Fruit fly (Drosophila melanogaster) whole organism, embryonic: ENCODE measurements around the gene Pif1A.

ENCODE experiments used
- ATbp ChIP-seq: fragments of 200-800 bp; sonication (Bioruptor generic); optimal IDR thresholded peaks from 2 replicates; lab custom pipeline; 2017; ENCODE audit warnings: missing biosample characterization, mild to moderate bottlenecking, missing genetic modification characterization, missing genetic modification reagents
- CG10959 ChIP-seq: fragments of 200-800 bp; sonication (Bioruptor generic); IDR thresholded peaks from 2 replicates; pipeline ENCODE4 v1.3.6; 2022; ENCODE audit warnings: missing biosample characterization, missing genetic modification characterization
- CG12659 ChIP-seq: fragments of 200-800 bp; sonication (Bioruptor generic); optimal IDR thresholded peaks from 3 replicates; lab custom pipeline; 2017; ENCODE audit warnings: mild to moderate bottlenecking, missing biosample characterization, missing genetic modification reagents, missing genetic modification characterization
- CG12942 ChIP-seq: fragments of 200-800 bp; sonication (Bioruptor generic); optimal IDR thresholded peaks from 3 replicates; lab custom pipeline; 2016; ENCODE audit warnings: missing biosample characterization, missing genetic modification characterization
- CG14710 ChIP-seq: fragments of 200-800 bp; sonication (Bioruptor generic); optimal IDR thresholded peaks from 3 replicates; lab custom pipeline; 2019; ENCODE audit warnings: missing biosample characterization, mild to moderate bottlenecking, missing genetic modification characterization, moderate library complexity
- CG15601 ChIP-seq: fragments of 200-800 bp; sonication (Bioruptor generic); optimal IDR thresholded peaks from 3 replicates; lab custom pipeline; 2019; ENCODE audit warnings: missing biosample characterization, mild to moderate bottlenecking, missing genetic modification characterization, moderate library complexity
- CG17829 ChIP-seq: fragments of 200-800 bp; optimal IDR thresholded peaks from 2 replicates; lab custom pipeline; 2019; ENCODE audit warnings: missing biosample characterization, mild to moderate bottlenecking, missing genetic modification characterization, moderate library complexity
- CG2116 ChIP-seq: fragments of 200-800 bp; sonication (Bioruptor generic); optimal IDR thresholded peaks from 3 replicates; lab custom pipeline; 2018; ENCODE audit warnings: missing biosample characterization, mild to moderate bottlenecking, missing genetic modification characterization
- CG2129 ChIP-seq: fragments of 200-800 bp; sonication (Bioruptor generic); IDR thresholded peaks from 2 replicates; pipeline ENCODE4 v1.3.6; 2022; ENCODE audit warnings: missing biosample characterization, missing genetic modification characterization; ENCODE audit not compliant: partially characterized antibody
- CG3407 ChIP-seq: fragments of 200-800 bp; sonication (Bioruptor generic); optimal IDR thresholded peaks from 2 replicates; lab custom pipeline; 2018; ENCODE audit warnings: missing biosample characterization, mild to moderate bottlenecking, missing genetic modification characterization
- CG3847 ChIP-seq: fragments of 200-800 bp; sonication (Bioruptor generic); IDR thresholded peaks from 2 replicates; pipeline ENCODE4 v1.3.6; 2022; ENCODE audit warnings: missing biosample characterization, missing genetic modification characterization
- CG3995 ChIP-seq: fragments of 200-800 bp; sonication (Bioruptor generic); optimal IDR thresholded peaks from 3 replicates; lab custom pipeline; 2016; ENCODE audit warnings: missing biosample characterization, missing genetic modification characterization
- CG6683 ChIP-seq: fragments of 200-800 bp; sonication (Bioruptor generic); optimal IDR thresholded peaks from 2 replicates; lab custom pipeline; 2017; ENCODE audit warnings: missing biosample characterization, mild to moderate bottlenecking, missing genetic modification characterization, missing genetic modification reagents
- CG7987 ChIP-seq: fragments of 200-800 bp; sonication (Bioruptor generic); optimal IDR thresholded peaks from 2 replicates; lab custom pipeline; 2018; ENCODE audit warnings: missing biosample characterization, mild to moderate bottlenecking, missing genetic modification characterization, moderate library complexity
- Doc3 ChIP-seq: fragments of 200-800 bp; sonication (Bioruptor generic); IDR thresholded peaks from 3 replicates; pipeline ENCODE4 v1.3.6; 2022; ENCODE audit warnings: missing biosample characterization, missing genetic modification characterization; ENCODE audit not compliant: partially characterized antibody
- Dp ChIP-seq: fragments of 200-800 bp; sonication (Bioruptor generic); optimal IDR thresholded peaks from 2 replicates; lab custom pipeline; 2018; ENCODE audit warnings: missing biosample characterization, mild to moderate bottlenecking, missing genetic modification characterization, moderate library complexity
- E2f2 ChIP-seq: fragments of 200-800 bp; sonication (Bioruptor generic); IDR thresholded peaks from 2 replicates; pipeline ENCODE4 v1.3.6; 2022; ENCODE audit warnings: missing biosample characterization, missing genetic modification characterization
- Lhr ChIP-seq: fragments of 200-800 bp; sonication (Bioruptor generic); optimal IDR thresholded peaks from 3 replicates; lab custom pipeline; 2017; ENCODE audit warnings: mild to moderate bottlenecking, missing biosample characterization, missing genetic modification reagents, missing genetic modification characterization
- Max ChIP-seq: fragments of 200-800 bp; sonication (Bioruptor generic); optimal IDR thresholded peaks from 2 replicates; lab custom pipeline; 2016; ENCODE audit warnings: missing biosample characterization, mild to moderate bottlenecking, missing genetic modification characterization
- Nf-YB ChIP-seq: fragments of 200-800 bp; sonication (Bioruptor generic); optimal IDR thresholded peaks from 3 replicates; lab custom pipeline; 2019; ENCODE audit warnings: missing biosample characterization, mild to moderate bottlenecking, missing genetic modification characterization, moderate library complexity
- Rfx ChIP-seq: fragments of 200-800 bp; sonication (Bioruptor generic); IDR thresholded peaks from 2 replicates; pipeline ENCODE4 v1.3.6; 2022; ENCODE audit warnings: missing biosample characterization, missing genetic modification characterization
- Stat92E ChIP-seq, 3 experiments: fragments of >200 bp in 2 of 3; fragments of 200-800 bp in 1 of 3; sonication (Bioruptor generic) in 1 of 3; optimal IDR thresholded peaks; 2 replicates each; lab custom pipeline; 2017 to 2019; ENCODE audit warnings: missing biosample characterization in 3 of 3, missing genetic modification characterization in 3 of 3, mild to moderate bottlenecking in 1 of 3, moderate library complexity in 1 of 3
- Usf ChIP-seq: fragments of 200-800 bp; sonication (Bioruptor generic); optimal IDR thresholded peaks from 2 replicates; lab custom pipeline; 2017; ENCODE audit warnings: missing genotype, missing biosample characterization, missing genetic modification characterization
- YL-1 ChIP-seq: fragments of 200-800 bp; sonication (Bioruptor generic); optimal IDR thresholded peaks from 3 replicates; lab custom pipeline; 2017; ENCODE audit warnings: missing biosample characterization, mild to moderate bottlenecking, missing genetic modification characterization
- amos ChIP-seq: fragments of 200-800 bp; sonication (Bioruptor generic); IDR thresholded peaks from 2 replicates; pipeline ENCODE4 v1.3.6; 2022; ENCODE audit warnings: missing biosample characterization, missing genetic modification characterization; ENCODE audit not compliant: partially characterized antibody
- ash1 ChIP-seq: fragments of 200-800 bp; sonication (Bioruptor generic); optimal IDR thresholded peaks from 2 replicates; lab custom pipeline; 2018; ENCODE audit warnings: missing biosample characterization, mild to moderate bottlenecking, missing genetic modification characterization
- ato ChIP-seq: fragments of 200-800 bp; sonication (Bioruptor generic); IDR thresholded peaks from 2 replicates; pipeline ENCODE4 v1.3.6; 2022; ENCODE audit warnings: missing biosample characterization, missing genetic modification characterization; ENCODE audit not compliant: partially characterized antibody
- bcd ChIP-seq: fragments of 200-800 bp; sonication (Bioruptor generic); optimal IDR thresholded peaks from 2 replicates; lab custom pipeline; 2017; ENCODE audit warnings: missing biosample characterization, mild to moderate bottlenecking, missing genetic modification characterization
- corto ChIP-seq: fragments of 200-800 bp; sonication (Bioruptor generic); optimal IDR thresholded peaks from 2 replicates; lab custom pipeline; 2016; ENCODE audit warnings: missing biosample characterization, mild to moderate bottlenecking, missing genetic modification characterization, moderate library complexity
- cwo ChIP-seq: fragments of 200-800 bp; sonication (Bioruptor generic); optimal IDR thresholded peaks from 3 replicates; lab custom pipeline; 2017; ENCODE audit warnings: missing biosample characterization, missing genetic modification characterization, mild to moderate bottlenecking, moderate library complexity, missing genetic modification reagents
- exex ChIP-seq: fragments of 200-800 bp; sonication (Bioruptor generic); optimal IDR thresholded peaks from 4 replicates; lab custom pipeline; 2018; ENCODE audit warnings: missing biosample characterization, mild to moderate bottlenecking, missing genetic modification characterization, moderate library complexity
- fd96Cb ChIP-seq: fragments of 200-800 bp; sonication (Bioruptor generic); optimal IDR thresholded peaks from 2 replicates; lab custom pipeline; 2018; ENCODE audit warnings: missing biosample characterization, mild to moderate bottlenecking, missing genetic modification characterization, moderate library complexity
- gro ChIP-seq: fragments of 200-800 bp; sonication (Bioruptor generic); optimal IDR thresholded peaks from 2 replicates; lab custom pipeline; 2016; ENCODE audit warnings: missing biosample characterization, missing genetic modification characterization
- inv ChIP-seq: fragments of 200-800 bp; sonication (Bioruptor generic); IDR thresholded peaks from 2 replicates; pipeline ENCODE4 v1.3.6; 2022; ENCODE audit warnings: missing biosample characterization, missing genetic modification characterization; ENCODE audit not compliant: partially characterized antibody
- klu ChIP-seq: fragments of 200-800 bp; sonication (Bioruptor generic); IDR thresholded peaks from 2 replicates; pipeline ENCODE4 v1.3.6; 2022; ENCODE audit warnings: missing biosample characterization, missing genetic modification characterization
- lola ChIP-seq, 3 experiments: fragments of >200 bp in 2 of 3; fragments of 200-800 bp in 1 of 3; sonication (Bioruptor generic) in 1 of 3; optimal IDR thresholded peaks; 2 replicates each; lab custom pipeline; 2017 to 2019; ENCODE audit warnings: missing biosample characterization in 3 of 3, missing genetic modification characterization in 3 of 3, mild to moderate bottlenecking in 1 of 3, moderate library complexity in 1 of 3
- p53 ChIP-seq: fragments of 200-800 bp; sonication (Bioruptor generic); optimal IDR thresholded peaks from 2 replicates; lab custom pipeline; 2016; ENCODE audit warnings: missing biosample characterization, missing genetic modification characterization
- phol ChIP-seq: fragments of 200-800 bp; sonication (Bioruptor generic); optimal IDR thresholded peaks from 3 replicates; lab custom pipeline; 2018; ENCODE audit warnings: missing biosample characterization, mild to moderate bottlenecking, missing genetic modification characterization, moderate library complexity
- pzg ChIP-seq: fragments of 200-800 bp; sonication (Bioruptor generic); optimal IDR thresholded peaks from 3 replicates; lab custom pipeline; 2018; ENCODE audit warnings: missing biosample characterization, mild to moderate bottlenecking, missing genetic modification characterization, moderate library complexity
- row ChIP-seq: fragments of 200-800 bp; sonication (Bioruptor generic); IDR thresholded peaks from 3 replicates; pipeline ENCODE4 v1.3.6; 2022; ENCODE audit warnings: missing biosample characterization, missing genetic modification characterization
- sna ChIP-seq: fragments of 200-800 bp; sonication (Bioruptor generic); IDR thresholded peaks from 2 replicates; pipeline ENCODE4 v1.3.6; 2022; ENCODE audit warnings: missing biosample characterization, missing genetic modification characterization; ENCODE audit not compliant: partially characterized antibody
- tap ChIP-seq: fragments of 200-800 bp; optimal IDR thresholded peaks from 3 replicates; lab custom pipeline; 2019; ENCODE audit warnings: missing biosample characterization, mild to moderate bottlenecking, missing genetic modification characterization, moderate library complexity
- trem ChIP-seq: fragments of 200-800 bp; optimal IDR thresholded peaks from 3 replicates; lab custom pipeline; 2019; ENCODE audit warnings: missing biosample characterization, mild to moderate bottlenecking, missing genetic modification characterization, moderate library complexity
- unc-4 ChIP-seq: fragments of 200-800 bp; sonication (Bioruptor generic); IDR thresholded peaks from 2 replicates; pipeline ENCODE4 v1.3.6; 2022; ENCODE audit warnings: missing biosample characterization, missing genetic modification characterization; ENCODE audit not compliant: partially characterized antibody
- zen2 ChIP-seq: fragments of 200-800 bp; sonication (Bioruptor generic); IDR thresholded peaks from 3 replicates; pipeline ENCODE4 v1.3.6; 2022; ENCODE audit warnings: missing biosample characterization, missing genetic modification characterization; ENCODE audit not compliant: partially characterized antibody
- zfh2 ChIP-seq: fragments of 200-800 bp; sonication (Bioruptor generic); optimal IDR thresholded peaks from 2 replicates; lab custom pipeline; 2016; ENCODE audit warnings: missing biosample characterization, missing genetic modification characterization

Gene Pif1A

DNA sequence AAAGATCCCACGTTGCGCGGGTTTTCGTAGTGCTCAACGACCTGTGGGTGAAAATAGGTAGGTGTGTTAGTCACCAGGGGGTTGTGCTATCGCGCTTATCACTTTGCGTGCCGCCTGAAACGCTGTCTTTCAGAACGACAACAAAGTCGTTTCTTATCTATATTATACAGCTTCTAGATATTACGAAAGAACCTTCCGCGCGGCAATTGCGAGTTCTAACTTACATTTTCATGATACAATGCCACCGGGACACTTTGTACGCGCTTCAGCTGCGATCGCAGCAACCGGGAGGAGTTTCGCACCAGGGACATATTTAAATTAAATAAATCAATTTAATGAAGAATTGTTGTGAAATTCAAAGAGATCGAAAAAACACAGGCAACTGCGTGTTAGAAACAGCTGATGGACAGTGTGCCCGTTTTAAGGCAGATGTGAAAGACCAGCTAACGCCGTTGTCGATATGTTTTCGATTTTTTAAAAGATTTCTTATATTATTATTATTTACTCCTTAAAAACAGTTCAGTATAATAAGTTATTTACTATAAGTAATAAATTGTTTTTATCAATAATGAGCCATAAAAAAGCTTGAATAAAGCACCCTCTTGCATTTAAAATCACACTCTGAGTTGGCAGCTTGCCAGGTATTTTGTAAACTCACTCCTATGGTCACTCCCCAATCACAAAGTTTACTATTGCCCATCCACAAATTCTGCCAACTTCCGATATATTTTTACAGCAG, 23.0 kb upstream of the Pif1A start, which contains the start of the genes IscU and CG8379 (continued):
- TF ChIP-seq bcd (GFP tag; lab: Kevin White, UChicago) (no peak), CG17829 (tag; lab: Kevin White, UChicago) (peak; percentile 53), lola (GFP tag; optimal IDR thresholded peaks at IDR 0.05; lab: Kevin White, UChicago) (peak in 1 of 3 experiments; percentile 18), klu (GFP tag; lab: Robert Waterston, UW) (no peak), ash1 (GFP tag; lab: Kevin White, UChicago) (no peak), Max (GFP tag; lab: Kevin White, UChicago) (peak; percentile 12), fd96Cb (no peak), pzg (peak; percentile 68), amos (GFP tag; lab: Robert Waterston, UW) (peak; percentile 53; the same call in 1 of the 2 replicates), CG10959 (GFP tag; lab: Robert Waterston, UW) (no peak), CG3407 (peak; percentile 3), inv (GFP tag; lab: Robert Waterston, UW) (peak; percentile 54), CG12659 (GFP tag; lab: Kevin White, UChicago) (peak; percentile 65), cwo (GFP tag; lab: Kevin White, UChicago) (no peak), CG15601 (tag; lab: Kevin White, UChicago) (peak; percentile 60), YL-1 (GFP tag; lab: Kevin White, UChicago) (peak; percentile 87), gro (GFP tag; lab: Kevin White, UChicago) (no peak), Lhr (peak; percentile 58), Dp (GFP tag; lab: Kevin White, UChicago) (peak; percentile 37), ato (peak; percentile 15; the same call in 1 of the 2 replicates), Rfx (GFP tag; lab: Robert Waterston, UW) (no peak), Usf (GFP tag; lab: Kevin White, UChicago) (no peak), Stat92E (GFP tag; optimal IDR thresholded peaks at IDR 0.05; lab: Kevin White, UChicago) (peak in 1 of 3 experiments; percentile 10), p53 (GFP tag; lab: Kevin White, UChicago) (no peak), ATbp (GFP tag; lab: Kevin White, UChicago) (no peak), trem (tag; lab: Kevin White, UChicago) (peak; percentile 98), Doc3 (GFP tag; lab: Robert Waterston, UW) (peak; percentile 56; the same call in 1 of the 3 replicates), corto (peak; percentile 8), Nf-YB (GFP tag; lab: Kevin White, UChicago) (no peak), zen2 (GFP tag; lab: Robert Waterston, UW) (no peak; the same call in 2 of the 3 replicates), zfh2 (GFP tag; lab: Kevin White, UChicago) (no peak), unc-4 (GFP tag; lab: Robert Waterston, UW) (peak; percentile 73), E2f2 (GFP tag; lab: Robert Waterston, UW) (peak; percentile 32; the same call in 1 of the 2 replicates), CG2116 (GFP tag; lab: Kevin White, UChicago) (peak; percentile 87), row (peak; percentile 75), CG3995 (GFP tag; lab: Kevin White, UChicago) (peak; percentile 30), tap (no peak), CG6683 (GFP tag; lab: Kevin White, UChicago) (no peak), CG2129 (GFP tag; lab: Robert Waterston, UW) (peak; percentile 34; the same call in 1 of the 2 replicates), exex (no peak), phol (tag; lab: Kevin White, UChicago) (peak; percentile 43), CG14710 (tag; lab: Kevin White, UChicago) (peak; percentile 75), sna (GFP tag; lab: Robert Waterston, UW) (peak; percentile 73), CG7987 (no peak), CG12942 (GFP tag; lab: Kevin White, UChicago) (no peak), CG3847 (GFP tag; lab: Robert Waterston, UW) (peak; percentile 40; the same call in 1 of the 2 replicates)
